Fruit fly (Drosophila melanogaster) whole organism, wandering third instar larva: ENCODE data around the gene Dyro.

Experiments used
- Abd-B ChIP-seq: fragments of >200 bp; optimal IDR thresholded peaks from 2 replicates; lab custom pipeline; 2017; ENCODE audit warnings: missing biosample characterization, missing genetic modification characterization
- CG32264 ChIP-seq: fragments of 200-800 bp; sonication (Bioruptor generic); optimal IDR thresholded peaks from 2 replicates; lab custom pipeline; 2016; ENCODE audit warnings: missing biosample characterization, missing genetic modification characterization
- CG9705 ChIP-seq: fragments of 200-800 bp; sonication (Bioruptor generic); optimal IDR thresholded peaks from 2 replicates; lab custom pipeline; 2018; ENCODE audit warnings: missing biosample characterization, mild to moderate bottlenecking, missing genetic modification characterization
- CrebA ChIP-seq: fragments of 200-800 bp; sonication (Bioruptor generic); optimal IDR thresholded peaks from 2 replicates; lab custom pipeline; 2016; ENCODE audit warnings: missing biosample characterization, mild to moderate bottlenecking, missing genetic modification characterization, borderline replicate concordance
- Dfd ChIP-seq: fragments of >200 bp; optimal IDR thresholded peaks from 2 replicates; lab custom pipeline; 2017; ENCODE audit warnings: missing biosample characterization, missing genetic modification characterization
- Dif ChIP-seq: fragments of 200-275, 200-300 bp; sonication (Bioruptor generic); optimal IDR thresholded peaks from 2 replicates; lab custom pipeline; 2018; ENCODE audit warnings: missing biosample characterization, missing genetic modification characterization; ENCODE audit not compliant: partially characterized antibody
- GATAd ChIP-seq: sonication (Bioruptor generic); optimal IDR thresholded peaks from 2 replicates; lab custom pipeline; 2016; ENCODE audit warnings: missing biosample characterization, missing genetic modification characterization
- HLH106 ChIP-seq: fragments of 200-800 bp; optimal IDR thresholded peaks from 3 replicates; lab custom pipeline; 2019; ENCODE audit warnings: missing biosample characterization, mild to moderate bottlenecking, missing genetic modification characterization, moderate library complexity
- Hnf4 ChIP-seq: fragments of 200-800 bp; sonication (Bioruptor generic); optimal IDR thresholded peaks from 2 replicates; lab custom pipeline; 2016; ENCODE audit warnings: missing biosample characterization, mild to moderate bottlenecking, missing genetic modification characterization
- Hr78 ChIP-seq: fragments of >200 bp; optimal IDR thresholded peaks from 2 replicates; lab custom pipeline; 2017; ENCODE audit warnings: missing biosample characterization, missing genetic modification characterization
- Hr83 ChIP-seq: fragments of 200-300 bp; sonication (Bioruptor generic); optimal IDR thresholded peaks from 2 replicates; lab custom pipeline; 2016; ENCODE audit warnings: missing biosample characterization, mild to moderate bottlenecking, missing genetic modification characterization, moderate library complexity; ENCODE audit not compliant: poor library complexity, severe bottlenecking
- Jra ChIP-seq: sonication (Bioruptor generic); optimal IDR thresholded peaks from 2 replicates; lab custom pipeline; 2016; ENCODE audit warnings: missing biosample characterization, missing genetic modification characterization
- Mio ChIP-seq: sonication (Bioruptor generic); optimal IDR thresholded peaks from 2 replicates; lab custom pipeline; 2016; ENCODE audit warnings: missing biosample characterization, missing genetic modification characterization
- Myc ChIP-seq: fragments of >200 bp; optimal IDR thresholded peaks from 2 replicates; lab custom pipeline; 2017
- N ChIP-seq: fragments of >200 bp; optimal IDR thresholded peaks from 2 replicates; lab custom pipeline; 2018; ENCODE audit warnings: missing biosample characterization, missing external identifiers, missing genetic modification characterization
- OdsH ChIP-seq: fragments of 200-800 bp; sonication (Bioruptor generic); optimal IDR thresholded peaks from 2 replicates; lab custom pipeline; 2016; ENCODE audit warnings: missing biosample characterization, mild to moderate bottlenecking, missing genetic modification characterization
- Rel ChIP-seq, 2 experiments: fragments of 200-800 bp; sonication (Bioruptor generic) in 1 of 2; optimal IDR thresholded peaks; 2 replicates in 1 of 2; 3 replicates in 1 of 2; lab custom pipeline; 2016 to 2019; ENCODE audit warnings: mild to moderate bottlenecking in 2 of 2, missing biosample characterization in 2 of 2, missing genetic modification characterization in 2 of 2, moderate library complexity in 1 of 2
- Sp1 ChIP-seq: fragments of 200-800 bp; sonication (Bioruptor generic); optimal IDR thresholded peaks from 3 replicates; lab custom pipeline; 2019; ENCODE audit warnings: missing biosample characterization, mild to moderate bottlenecking, missing genetic modification characterization, moderate library complexity
- Vsx2 ChIP-seq: fragments of 200-300, 225-300 bp; sonication (Bioruptor generic); optimal IDR thresholded peaks from 2 replicates; lab custom pipeline; 2018; ENCODE audit warnings: missing biosample characterization, missing genetic modification characterization; ENCODE audit not compliant: partially characterized antibody
- br ChIP-seq: fragments of 200-800 bp; sonication (Bioruptor generic); optimal IDR thresholded peaks from 2 replicates; lab custom pipeline; 2016; ENCODE audit warnings: missing biosample characterization, missing genetic modification characterization
- brk ChIP-seq: fragments of 200-800 bp; sonication (Bioruptor generic); optimal IDR thresholded peaks from 2 replicates; lab custom pipeline; 2016; ENCODE audit warnings: missing biosample characterization, mild to moderate bottlenecking, missing genetic modification characterization
- dl ChIP-seq, 2 experiments: fragments of 175-275, 200-275 bp in 1 of 2; fragments of 200-275 bp in 1 of 2; sonication (Bioruptor generic); optimal IDR thresholded peaks; lab custom pipeline; 2018; ENCODE audit warnings: mild to moderate bottlenecking in 2 of 2, missing biosample characterization in 2 of 2, missing genetic modification characterization in 2 of 2, moderate library complexity in 2 of 2; ENCODE audit not compliant: partially characterized antibody in 2 of 2, insufficient read depth in 1 of 2
- dmrt93B ChIP-seq: fragments of 200-800 bp; sonication (Bioruptor generic); optimal IDR thresholded peaks from 2 replicates; lab custom pipeline; 2018; ENCODE audit warnings: missing biosample characterization, mild to moderate bottlenecking, missing genetic modification characterization
- dsf ChIP-seq: sonication (Bioruptor generic); optimal IDR thresholded peaks from 2 replicates; lab custom pipeline; 2016; ENCODE audit warnings: missing biosample characterization, missing genetic modification characterization, borderline replicate concordance
- ey ChIP-seq: fragments of 200-800 bp; sonication (Bioruptor generic); optimal IDR thresholded peaks from 2 replicates; lab custom pipeline; 2016; ENCODE audit warnings: missing biosample characterization, missing genetic modification characterization
- foxo ChIP-seq, 2 experiments: fragments of 200-800 bp; sonication (Bioruptor generic); optimal IDR thresholded peaks; 2 replicates in 1 of 2; 3 replicates in 1 of 2; lab custom pipeline; 2016 to 2017; ENCODE audit warnings: missing biosample characterization in 2 of 2, missing genetic modification characterization in 2 of 2
- fru ChIP-seq: fragments of 200-800 bp; sonication (Bioruptor generic); optimal IDR thresholded peaks from 3 replicates; lab custom pipeline; 2016; ENCODE audit warnings: missing biosample characterization, mild to moderate bottlenecking, missing genetic modification characterization
- h ChIP-seq: fragments of 200-800 bp; sonication (Bioruptor generic); optimal IDR thresholded peaks from 3 replicates; lab custom pipeline; 2016; ENCODE audit warnings: missing biosample characterization, mild to moderate bottlenecking, missing genetic modification characterization
- jim ChIP-seq: fragments of 175-275, 200-325 bp; sonication (Bioruptor generic); optimal IDR thresholded peaks from 2 replicates; lab custom pipeline; 2016; ENCODE audit warnings: missing biosample characterization, mild to moderate bottlenecking, missing genetic modification characterization
- lola ChIP-seq: fragments of >200 bp; optimal IDR thresholded peaks from 2 replicates; lab custom pipeline; 2017; ENCODE audit warnings: missing biosample characterization, missing genetic modification characterization
- pan ChIP-seq: fragments of >200 bp; optimal IDR thresholded peaks from 2 replicates; lab custom pipeline; 2017
- psq ChIP-seq: fragments of 200-800 bp; sonication (Bioruptor generic); optimal IDR thresholded peaks from 3 replicates; lab custom pipeline; 2017; ENCODE audit warnings: missing biosample characterization, mild to moderate bottlenecking, missing genetic modification characterization, moderate library complexity
- rgr ChIP-seq: fragments of 200-800 bp; sonication (Bioruptor generic); optimal IDR thresholded peaks from 3 replicates; lab custom pipeline; 2016; ENCODE audit warnings: missing biosample characterization, mild to moderate bottlenecking, missing genetic modification characterization
- sage ChIP-seq: fragments of 200-800 bp; sonication (Bioruptor generic); optimal IDR thresholded peaks from 2 replicates; lab custom pipeline; 2016; ENCODE audit warnings: missing biosample characterization, mild to moderate bottlenecking, missing genetic modification characterization
- sv ChIP-seq: fragments of 200-800 bp; sonication (Bioruptor generic); optimal IDR thresholded peaks from 3 replicates; lab custom pipeline; 2016; ENCODE audit warnings: missing biosample characterization, missing genetic modification characterization
- tai ChIP-seq: sonication (Bioruptor generic); optimal IDR thresholded peaks from 2 replicates; lab custom pipeline; 2016; ENCODE audit warnings: missing biosample characterization, missing genetic modification characterization
- usp ChIP-seq: fragments of >200 bp; optimal IDR thresholded peaks from 2 replicates; lab custom pipeline; 2017; ENCODE audit warnings: missing biosample characterization, missing genetic modification characterization
- woc ChIP-seq: sonication (Bioruptor generic); optimal IDR thresholded peaks from 2 replicates; lab custom pipeline; 2016; ENCODE audit warnings: missing biosample characterization, mild to moderate bottlenecking, missing genetic modification characterization

The Dyro gene

DNA sequence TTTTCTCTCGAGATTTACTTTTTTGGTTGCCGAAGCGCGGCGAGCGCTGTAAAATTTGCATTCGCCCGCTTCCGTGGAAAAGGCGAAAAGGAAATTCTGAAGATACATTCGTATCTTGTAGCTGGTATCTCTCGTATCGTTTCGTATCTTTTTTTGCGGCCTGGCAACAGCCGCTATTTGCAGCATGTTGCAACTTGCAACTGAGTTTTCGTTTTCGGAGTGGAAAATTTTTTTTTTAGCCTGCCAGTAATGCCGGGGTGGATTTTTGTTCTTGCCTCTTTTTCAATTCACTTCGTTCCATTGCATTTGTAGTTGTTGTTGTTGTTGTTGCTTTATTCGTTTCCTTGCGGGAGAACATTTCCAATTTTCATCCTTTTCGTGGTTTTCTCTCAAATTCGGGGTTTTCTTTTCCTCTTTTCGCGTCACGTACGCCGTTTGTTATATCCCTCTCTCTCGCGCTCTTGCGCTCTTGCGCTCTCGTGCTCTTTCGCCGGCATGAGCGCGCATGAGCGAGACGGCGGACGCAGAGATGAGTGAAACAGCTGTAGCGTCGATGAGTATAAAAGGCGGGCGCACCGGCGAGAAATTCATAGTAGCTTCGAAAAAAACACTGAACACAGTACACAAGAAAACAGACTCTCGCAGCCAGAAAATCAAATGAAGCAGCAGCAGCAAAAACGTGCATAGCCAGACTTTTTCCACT lies 43.8 kb downstream of the Dyro start, which contains the start of gene scyl (continued):
- no peak for TF ChIP-seq Myc
- peak; percentile 20 for TF ChIP-seq Mio (GFP tag; lab: Kevin White, UChicago)
- TF ChIP-seq foxo (GFP tag; optimal IDR thresholded peaks at IDR 0.05; lab: Kevin White, UChicago): peak; percentile 50 to 55
- peak; percentile 73 for TF ChIP-seq CrebA (GFP tag; lab: Kevin White, UChicago)
- peak; percentile 31 for TF ChIP-seq ey
- TF ChIP-seq dsf (GFP tag; lab: Kevin White, UChicago): no peak
- peak; percentile 54 for TF ChIP-seq br (GFP tag; lab: Kevin White, UChicago)
- peak; percentile 99 for TF ChIP-seq Dif (GFP tag; lab: Kevin White, UChicago)

DNA sequence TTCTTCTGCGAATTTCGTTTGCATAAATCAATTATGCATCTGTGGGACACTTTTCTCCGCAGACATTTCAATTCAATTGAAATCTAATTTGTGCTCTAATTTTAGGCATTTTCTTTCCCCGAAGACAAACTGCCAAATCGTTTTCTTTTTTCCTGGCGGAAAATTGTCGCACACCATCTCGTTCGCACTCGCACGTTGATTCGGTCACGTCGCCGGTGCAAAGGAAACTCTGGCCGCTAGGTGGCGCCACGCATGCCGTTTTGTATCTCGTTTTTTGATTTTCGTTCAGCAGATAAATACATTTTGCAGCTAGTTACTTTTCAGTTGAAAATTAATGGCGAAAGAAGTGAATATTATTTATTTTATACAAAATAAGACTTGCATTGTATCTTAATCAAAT lies 47.4 kb downstream of the Dyro start:
- TF ChIP-seq foxo (GFP tag; optimal IDR thresholded peaks at IDR 0.05; lab: Kevin White, UChicago) (no peak), tai (GFP tag; lab: Kevin White, UChicago) (no peak), Rel (GFP tag; optimal IDR thresholded peaks at IDR 0.05; lab: Kevin White, UChicago) (no peak), Rel (tag; optimal IDR thresholded peaks at IDR 0.05; lab: Kevin White, UChicago) (no peak), brk (GFP tag; lab: Kevin White, UChicago) (no peak), Abd-B (GFP tag; lab: Kevin White, UChicago) (no peak), CrebA (GFP tag; lab: Kevin White, UChicago) (no peak), OdsH (GFP tag; lab: Kevin White, UChicago) (no peak), sage (GFP tag; lab: Kevin White, UChicago) (no peak), usp (GFP tag; lab: Kevin White, UChicago) (no peak), Mio (GFP tag; lab: Kevin White, UChicago) (no peak)

DNA sequence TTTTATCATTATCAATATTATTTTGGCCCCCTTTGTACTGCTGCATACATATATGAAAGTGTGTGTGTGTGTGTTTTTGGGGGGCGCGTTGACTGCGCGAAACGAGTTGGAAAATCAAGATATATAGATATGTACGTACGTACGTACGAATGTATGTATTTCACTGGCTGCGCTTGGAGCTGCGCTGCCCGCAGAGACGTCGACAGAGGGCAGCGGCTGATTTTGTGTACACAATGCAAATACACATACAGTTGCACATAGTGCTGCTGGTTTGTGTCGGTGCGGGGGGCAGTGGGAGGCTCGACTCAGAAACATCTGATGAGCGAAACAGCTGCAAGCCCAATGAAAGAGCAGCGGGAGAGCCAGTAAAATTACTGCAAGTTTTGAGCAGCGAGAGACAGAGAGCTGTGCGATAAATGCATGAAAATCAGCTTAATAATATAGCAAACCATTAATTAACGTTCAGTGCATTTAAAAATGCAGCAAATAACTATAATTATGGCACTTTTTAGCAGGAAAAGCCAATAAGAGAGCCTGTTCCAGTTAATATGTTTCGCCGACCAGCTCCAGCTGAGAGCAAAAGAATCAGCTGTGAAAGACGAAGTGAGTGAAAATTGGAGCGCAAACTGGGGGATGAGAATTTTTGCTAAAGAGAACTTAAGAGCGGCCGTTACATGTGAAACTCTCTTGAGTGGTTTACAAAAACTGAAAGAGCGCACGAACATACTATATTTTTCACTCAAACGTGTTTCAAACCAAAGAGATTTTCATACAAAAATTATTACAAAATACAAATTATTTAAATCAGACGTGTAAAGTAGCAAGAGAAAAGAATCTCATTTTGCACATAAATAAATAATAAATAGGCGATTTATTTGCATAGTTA lies 48.1 kb downstream of the Dyro start:
- TF ChIP-seq fru (GFP tag; lab: Kevin White, UChicago) (peak; percentile 93), dmrt93B (GFP tag; lab: Kevin White, UChicago) (no peak), Hnf4 (GFP tag; lab: Kevin White, UChicago) (peak; percentile 56), usp (GFP tag; lab: Kevin White, UChicago) (no peak), pan (no peak), br (GFP tag; lab: Kevin White, UChicago) (peak; percentile 59), CrebA (GFP tag; lab: Kevin White, UChicago) (peak; percentile 66), OdsH (GFP tag; lab: Kevin White, UChicago) (peak; percentile 38), dsf (GFP tag; lab: Kevin White, UChicago) (no peak), Hr83 (peak; percentile 90), tai (GFP tag; lab: Kevin White, UChicago) (no peak), rgr (GFP tag; lab: Kevin White, UChicago) (peak; percentile 65), brk (GFP tag; lab: Kevin White, UChicago) (peak; percentile 38), ey (no peak), lola (GFP tag; lab: Kevin White, UChicago) (no peak), psq (peak; percentile 52), Rel (GFP tag; optimal IDR thresholded peaks at IDR 0.05; lab: Kevin White, UChicago) (no peak), Rel (tag; optimal IDR thresholded peaks at IDR 0.05; lab: Kevin White, UChicago) (peak; percentile 53), Abd-B (GFP tag; lab: Kevin White, UChicago) (no peak), Vsx2 (GFP tag; lab: Kevin White, UChicago) (no peak), h (GFP tag; lab: Kevin White, UChicago) (peak; percentile 68), foxo (GFP tag; optimal IDR thresholded peaks at IDR 0.05; lab: Kevin White, UChicago) (peak in 1 of 2 experiments; percentile 39), Jra (GFP tag; lab: Kevin White, UChicago) (peak; percentile 26), CG9705 (GFP tag; lab: Kevin White, UChicago) (no peak), Dif (GFP tag; lab: Kevin White, UChicago) (peak; percentile 72), GATAd (GFP tag; lab: Kevin White, UChicago) (no peak), Dfd (GFP tag; lab: Kevin White, UChicago) (no peak), dl (GFP tag; optimal IDR thresholded peaks at IDR 0.05; lab: Kevin White, UChicago; ENCODE audit: insufficient read depth in 1 of 2, partially characterized antibody in 2 of 2) (peak in 1 of 2 experiments; percentile 34), N (GFP tag; lab: Kevin White, UChicago) (no peak), sv (GFP tag; lab: Kevin White, UChicago) (no peak), HLH106 (peak; percentile 21), sage (GFP tag; lab: Kevin White, UChicago) (peak; percentile 47), Myc (no peak), CG32264 (GFP tag; lab: Kevin White, UChicago) (no peak), woc (no peak), Mio (GFP tag; lab: Kevin White, UChicago) (no peak), Hr78 (GFP tag; lab: Kevin White, UChicago) (no peak), Sp1 (peak; percentile 46), jim (GFP tag; lab: Kevin White, UChicago) (no peak)
- TF ChIP-seq, all 38 proteins: peak for 18
